Fruit fly (Drosophila melanogaster): Measurements from ENCODE around the gene CG14506.

Gene CG14506

dm6 chr3R:29309907-29310306 lies 12.9 kb upstream of the CG14506 start (continued):
- TF ChIP-seq CG15269 (tag; optimal IDR thresholded peaks at IDR 0.05) (no peak), Scr (GFP tag; IDR thresholded peaks at IDR 0.05; ENCODE audit: partially characterized antibody) (no peak), tap (tag; optimal IDR thresholded peaks at IDR 0.05) (no peak), bcd (GFP tag; optimal IDR thresholded peaks at IDR 0.05) (no peak), CG7745 (tag; optimal IDR thresholded peaks at IDR 0.05) (no peak), exex (tag; optimal IDR thresholded peaks at IDR 0.05) (no peak), repo (GFP tag; optimal IDR thresholded peaks at IDR 0.05) (no peak), slp2 (GFP tag; optimal IDR thresholded peaks at IDR 0.05) (no peak), zf30C (GFP tag; optimal IDR thresholded peaks at IDR 0.05) (peak; percentile 43), Aef1 (GFP tag; IDR thresholded peaks at IDR 0.05) (no peak), CG17385 (GFP tag; optimal IDR thresholded peaks at IDR 0.05) (no peak), CG4707 (GFP tag; optimal IDR thresholded peaks at IDR 0.05) (no peak), dmrt11E (tag; optimal IDR thresholded peaks at IDR 0.05) (peak; percentile 54), CG4424 (GFP tag; optimal IDR thresholded peaks at IDR 0.05) (no peak), Dll (GFP tag; IDR thresholded peaks at IDR 0.05; ENCODE audit: partially characterized antibody) (no peak), bbx (GFP tag; IDR thresholded peaks at IDR 0.05; ENCODE audit: partially characterized antibody) (no peak), dmrt99B (tag; optimal IDR thresholded peaks at IDR 0.05) (no peak), trem (tag; optimal IDR thresholded peaks at IDR 0.05) (no peak), Hr78 (GFP tag; optimal IDR thresholded peaks at IDR 0.05) (no peak), wdn (GFP tag; IDR thresholded peaks at IDR 0.05) (no peak), CG14710 (tag; optimal IDR thresholded peaks at IDR 0.05) (peak; percentile 2), sr (GFP tag; IDR thresholded peaks at IDR 0.05) (no peak), usp (GFP tag; optimal IDR thresholded peaks at IDR 0.05) (no peak), gro (GFP tag; optimal IDR thresholded peaks at IDR 0.05) (no peak), bab2 (GFP tag; optimal IDR thresholded peaks at IDR 0.05) (no peak), Mrtf (GFP tag; IDR thresholded peaks at IDR 0.05) (no peak), CG11696 (GFP tag; IDR thresholded peaks at IDR 0.05) (no peak), Trl (optimal IDR thresholded peaks at IDR 0.05) (no peak), Trl (GFP tag; optimal IDR thresholded peaks at IDR 0.05) (no peak), CG17361 (GFP tag; IDR thresholded peaks at IDR 0.05) (peak; percentile 47; the same call in 2 of the 3 replicates), CG31441 (GFP tag; IDR thresholded peaks at IDR 0.05) (0 out of 2 replicates have a peak, but pooled peaks have one; percentile 12), CG2889 (GFP tag; IDR thresholded peaks at IDR 0.05) (no peak), CG17829 (tag; optimal IDR thresholded peaks at IDR 0.05) (peak; percentile 59), Atf3 (GFP tag; optimal IDR thresholded peaks at IDR 0.05) (no peak), CG7271 (tag; optimal IDR thresholded peaks at IDR 0.05) (no peak), phol (tag; optimal IDR thresholded peaks at IDR 0.05) (peak; percentile 1), CG9932 (GFP tag; IDR thresholded peaks at IDR 0.05) (no peak), unpg (GFP tag; optimal IDR thresholded peaks at IDR 0.05) (no peak), gem (tag; optimal IDR thresholded peaks at IDR 0.05) (peak; percentile 36), CG3281 (GFP tag; optimal IDR thresholded peaks at IDR 0.05) (no peak), CHES-1-like (GFP tag; optimal IDR thresholded peaks at IDR 0.05) (no peak), ttk (GFP tag; IDR thresholded peaks at IDR 0.05) (no peak), CG6765 (GFP tag; optimal IDR thresholded peaks at IDR 0.05) (no peak), CG7987 (GFP tag; optimal IDR thresholded peaks at IDR 0.05) (no peak), row (GFP tag; IDR thresholded peaks at IDR 0.05) (peak; percentile 28; the same call in 2 of the 3 replicates), fd3F (GFP tag; optimal IDR thresholded peaks at IDR 0.05) (no peak), luna (GFP tag; optimal IDR thresholded peaks at IDR 0.05) (no peak), en (GFP tag; optimal IDR thresholded peaks at IDR 0.05) (no peak), nmo (GFP tag; optimal IDR thresholded peaks at IDR 0.05) (peak; percentile 23), CG13287 (GFP tag; IDR thresholded peaks at IDR 0.05; ENCODE audit: partially characterized antibody) (no peak), pnt (GFP tag; optimal IDR thresholded peaks at IDR 0.05) (no peak), CG4404 (GFP tag; IDR thresholded peaks at IDR 0.05) (no peak; the same call in 1 of the 2 replicates)

Data from whole organism, embryonic.